Worm (Caenorhabditis elegans) whole organism, L4 larva: ENCODE results near the gene F17A2.13.
A peak's percentile ranks its signal among the peaks of the same experiment; 100 is the strongest.

Source experiments
- D1046.2 ChIP-seq: fragments of 200-800 bp; sonication (Bioruptor generic); IDR thresholded peaks from 2 replicates; pipeline ENCODE4 v1.3.6; 2022; ENCODE audit warnings: missing genetic modification characterization, missing compliant biosample characterization
- F10B5.3 ChIP-seq: sonication (generic microtip); optimal IDR thresholded peaks from 2 replicates; lab custom pipeline; 2016; ENCODE audit warnings: mild to moderate bottlenecking, missing genetic modification characterization, missing compliant biosample characterization
- F44E2.7 ChIP-seq: fragments of 200-800 bp; sonication (Bioruptor generic); IDR thresholded peaks from 2 replicates; pipeline ENCODE4 v2.1.2; 2022; ENCODE audit warnings: missing genetic modification characterization, missing compliant biosample characterization
- F49E8.2 ChIP-seq: sonication (generic microtip); optimal IDR thresholded peaks from 2 replicates; lab custom pipeline; 2016; ENCODE audit warnings: missing compliant biosample characterization, mild to moderate bottlenecking, missing genetic modification characterization, borderline replicate concordance
- R02D3.7 ChIP-seq: fragments of 150-350 bp; sonication (generic microtip); optimal IDR thresholded peaks from 3 replicates; lab custom pipeline; 2014; ENCODE audit warnings: missing biosample characterization, missing genetic modification characterization
- Y105C5A.15 ChIP-seq: fragments of 200-800 bp; sonication (Bioruptor generic); IDR thresholded peaks from 2 replicates; pipeline ENCODE4 v1.3.6; 2022; ENCODE audit warnings: missing genetic modification characterization, missing compliant biosample characterization
- Y48G9A.11 ChIP-seq: fragments of 200-800 bp; sonication (Bioruptor generic); IDR thresholded peaks from 2 replicates; pipeline ENCODE4 v1.3.6; 2022; ENCODE audit warnings: missing genetic modification reagents, missing genetic modification characterization, missing compliant biosample characterization
- Y75B8A.6 ChIP-seq: fragments of 200-800 bp; sonication (Bioruptor generic); IDR thresholded peaks from 2 replicates; pipeline ENCODE4 v1.3.6; 2022; ENCODE audit warnings: missing genetic modification reagents, missing genetic modification characterization, missing compliant biosample characterization
- ZK337.2 ChIP-seq: fragments of 200-800 bp; sonication (Bioruptor generic); IDR thresholded peaks from 2 replicates; pipeline ENCODE4 v1.3.6; 2022; ENCODE audit warnings: missing genetic modification reagents, missing genetic modification characterization, missing compliant biosample characterization
- ZK546.5 ChIP-seq, 2 experiments: sonication (generic microtip); optimal IDR thresholded peaks; 2 replicates each; lab custom pipeline; 2017; ENCODE audit warnings: missing biosample characterization in 2 of 2, missing genetic modification characterization in 2 of 2
- aha-1 ChIP-seq: fragments of 150-350 bp; peaks from one replicate; lab custom pipeline; 2014; ENCODE audit warnings: missing biosample characterization, missing genetic modification characterization
- aly-2 ChIP-seq: sonication (generic microtip); optimal IDR thresholded peaks from 2 replicates; lab custom pipeline; 2018; ENCODE audit warnings: missing biosample characterization, missing genetic modification characterization
- arid-1 ChIP-seq: fragments of 200-800 bp; sonication (Bioruptor generic); conservative IDR thresholded peaks from 2 replicates; pipeline ENCODE4 v1.3.6; 2022; ENCODE audit warnings: missing genetic modification reagents, missing genetic modification characterization, missing compliant biosample characterization
- attf-4 ChIP-seq: sonication (generic microtip); optimal IDR thresholded peaks from 3 replicates; lab custom pipeline; 2017; ENCODE audit warnings: missing biosample characterization, missing genetic modification characterization
- ceh-20 ChIP-seq: fragments of 200-800 bp; sonication (Bioruptor generic); IDR thresholded peaks from 2 replicates; pipeline ENCODE4 v1.3.6; 2022; ENCODE audit warnings: missing genetic modification reagents, missing genetic modification characterization, missing compliant biosample characterization
- ceh-28 ChIP-seq: fragments of 150-350 bp; optimal IDR thresholded peaks from 2 replicates; lab custom pipeline; 2014; ENCODE audit warnings: missing biosample characterization, missing genetic modification reagents, missing genetic modification characterization
- ceh-44 ChIP-seq: fragments of 200-800 bp; sonication (Bioruptor generic); IDR thresholded peaks from 2 replicates; pipeline ENCODE4 v1.3.6; 2022; ENCODE audit warnings: missing genetic modification reagents, missing genetic modification characterization, missing compliant biosample characterization
- ceh-62 ChIP-seq: sonication (generic microtip); optimal IDR thresholded peaks from 2 replicates; lab custom pipeline; 2017; ENCODE audit warnings: missing biosample characterization, missing genetic modification characterization
- ctbp-1 ChIP-seq: fragments of 200-800 bp; sonication (Bioruptor generic); IDR thresholded peaks from 2 replicates; pipeline ENCODE4 v1.3.6; 2022; ENCODE audit warnings: missing genetic modification reagents, missing genetic modification characterization, missing compliant biosample characterization
- daf-19 ChIP-seq: fragments of 200-800 bp; sonication (Bioruptor generic); conservative IDR thresholded peaks from 2 replicates; pipeline ENCODE4 v1.3.6; 2022; ENCODE audit warnings: missing genetic modification characterization, missing compliant biosample characterization
- dmd-6 ChIP-seq: fragments of 200-800 bp; sonication (Bioruptor generic); IDR thresholded peaks from 2 replicates; pipeline ENCODE4 v1.3.6; 2022; ENCODE audit warnings: missing genetic modification reagents, missing genetic modification characterization, missing compliant biosample characterization
- dmd-8 ChIP-seq: fragments of 200-800 bp; sonication (Bioruptor generic); IDR thresholded peaks from 2 replicates; pipeline ENCODE4 v1.3.6; 2022; ENCODE audit warnings: missing genetic modification characterization, missing compliant biosample characterization
- gei-8 ChIP-seq: fragments of 200-800 bp; sonication (Bioruptor generic); optimal IDR thresholded peaks from 2 replicates; lab custom pipeline; 2018; ENCODE audit warnings: mild to moderate bottlenecking, missing genetic modification characterization, missing compliant biosample characterization
- hif-1 ChIP-seq, 2 experiments: sonication (generic microtip); optimal IDR thresholded peaks; 2 replicates each; lab custom pipeline; 2016 to 2017; ENCODE audit warnings: missing compliant biosample characterization in 2 of 2, missing genetic modification characterization in 2 of 2, missing genetic modification reagents in 2 of 2, missing genotype in 2 of 2, mild to moderate bottlenecking in 1 of 2
- hlh-11 ChIP-seq: fragments of 200-800 bp; sonication (Bioruptor generic); optimal IDR thresholded peaks from 2 replicates; lab custom pipeline; 2018; ENCODE audit warnings: mild to moderate bottlenecking, missing genetic modification characterization, missing compliant biosample characterization
- hlh-30 ChIP-seq: sonication (generic microtip); optimal IDR thresholded peaks from 2 replicates; lab custom pipeline; 2017; ENCODE audit warnings: antibody characterized with exemption, mild to moderate bottlenecking, missing genetic modification characterization, missing compliant biosample characterization; ENCODE audit not compliant: insufficient read depth
- lin-29 ChIP-seq: fragments of 200-800 bp; sonication (Bioruptor generic); IDR thresholded peaks from 2 replicates; pipeline ENCODE4 v1.3.6; 2022; ENCODE audit warnings: missing genetic modification reagents, missing genetic modification characterization, missing compliant biosample characterization
- madf-5 ChIP-seq, 2 experiments: fragments of 200-800 bp; sonication (Bioruptor generic); IDR thresholded peaks; 2 replicates each; pipeline ENCODE4 v1.3.6; 2022; ENCODE audit warnings: missing compliant biosample characterization in 2 of 2, missing genetic modification characterization in 2 of 2
- mdl-1 ChIP-seq, 2 experiments: fragments of 150-350 bp in 1 of 2; sonication (generic microtip) in 1 of 2; optimal IDR thresholded peaks; 2 replicates each; lab custom pipeline; 2014 to 2017; ENCODE audit warnings: missing biosample characterization in 2 of 2, missing genetic modification characterization in 2 of 2
- mdt-29 ChIP-seq: fragments of 200-800 bp; sonication (Bioruptor generic); IDR thresholded peaks from 2 replicates; pipeline ENCODE4 v1.3.6; 2022; ENCODE audit warnings: missing genetic modification reagents, missing genetic modification characterization, missing compliant biosample characterization
- mep-1 ChIP-seq: fragments of 150-350 bp; sonication (generic microtip); optimal IDR thresholded peaks from 3 replicates; lab custom pipeline; 2014; ENCODE audit warnings: missing biosample characterization, missing genetic modification characterization
- mxl-2 ChIP-seq: fragments of 200-800 bp; sonication (Bioruptor generic); conservative IDR thresholded peaks from 2 replicates; pipeline ENCODE4 v1.3.6; 2022; ENCODE audit warnings: missing genetic modification reagents, missing genetic modification characterization, missing compliant biosample characterization
- mxl-3 ChIP-seq: fragments of 200-800 bp; sonication (Bioruptor generic); optimal IDR thresholded peaks from 2 replicates; lab custom pipeline; 2018; ENCODE audit warnings: mild to moderate bottlenecking, missing genetic modification characterization, missing compliant biosample characterization
- nhr-10 ChIP-seq: fragments of 150-350 bp; optimal IDR thresholded peaks from 2 replicates; lab custom pipeline; 2014; ENCODE audit warnings: missing biosample characterization, missing genetic modification characterization
- nhr-102 ChIP-seq: sonication (generic microtip); optimal IDR thresholded peaks from 2 replicates; lab custom pipeline; 2016; ENCODE audit warnings: mild to moderate bottlenecking, missing genetic modification characterization, moderate library complexity, missing compliant biosample characterization
- nhr-111 ChIP-seq: fragments of 200-800 bp; sonication (Bioruptor generic); optimal IDR thresholded peaks from 2 replicates; lab custom pipeline; 2018; ENCODE audit warnings: mild to moderate bottlenecking, missing genetic modification characterization, missing compliant biosample characterization
- nhr-28 ChIP-seq: fragments of 150-350 bp; optimal IDR thresholded peaks from 2 replicates; lab custom pipeline; 2014; ENCODE audit warnings: missing biosample characterization, missing genetic modification characterization
- nhr-42 ChIP-seq: fragments of 200-800 bp; sonication (Bioruptor generic); IDR thresholded peaks from 2 replicates; pipeline ENCODE4 v1.3.6; 2022; ENCODE audit warnings: missing genetic modification characterization, missing compliant biosample characterization
- nhr-6 ChIP-seq: fragments of 150-350 bp; optimal IDR thresholded peaks from 2 replicates; lab custom pipeline; 2014; ENCODE audit warnings: missing biosample characterization, missing genetic modification characterization
- nhr-76 ChIP-seq: fragments of 150-350 bp; optimal IDR thresholded peaks from 2 replicates; lab custom pipeline; 2014; ENCODE audit warnings: missing biosample characterization, missing genetic modification characterization
- nhr-77 ChIP-seq: fragments of 150-350 bp; optimal IDR thresholded peaks from 2 replicates; lab custom pipeline; 2014; ENCODE audit warnings: missing biosample characterization, missing genetic modification characterization
- php-3 ChIP-seq: fragments of 200-800 bp; sonication (Bioruptor generic); IDR thresholded peaks from 2 replicates; pipeline ENCODE4 v1.3.6; 2022; ENCODE audit warnings: missing genetic modification reagents, missing genetic modification characterization, missing compliant biosample characterization
- pqm-1 ChIP-seq: sonication (generic microtip); optimal IDR thresholded peaks from 2 replicates; lab custom pipeline; 2017; ENCODE audit warnings: missing biosample characterization, missing genetic modification characterization
- sdz-12 ChIP-seq: fragments of 200-800 bp; sonication (Bioruptor generic); optimal IDR thresholded peaks from 2 replicates; lab custom pipeline; 2018; ENCODE audit warnings: mild to moderate bottlenecking, missing genetic modification characterization, missing compliant biosample characterization
- set-16 ChIP-seq: fragments of 200-800 bp; sonication (Bioruptor generic); IDR thresholded peaks from 2 replicates; pipeline ENCODE4 v1.3.6; 2022; ENCODE audit warnings: missing genetic modification reagents, missing genetic modification characterization, missing compliant biosample characterization
- snpc-4 ChIP-seq: fragments of 150-350 bp; optimal IDR thresholded peaks from 2 replicates; lab custom pipeline; 2014; ENCODE audit warnings: missing biosample characterization, missing genetic modification characterization
- unc-39 ChIP-seq: sonication (generic microtip); optimal IDR thresholded peaks from 2 replicates; lab custom pipeline; 2017; ENCODE audit warnings: missing biosample characterization, missing genetic modification characterization
- vab-7 ChIP-seq: fragments of 200-800 bp; sonication (Bioruptor generic); IDR thresholded peaks from 2 replicates; pipeline ENCODE4 v1.3.6; 2022; ENCODE audit warnings: missing genetic modification reagents, missing genetic modification characterization, missing compliant biosample characterization
- zfp-3 ChIP-seq: fragments of 200-800 bp; sonication (Bioruptor generic); conservative IDR thresholded peaks from 2 replicates; pipeline ENCODE4 v1.3.6; 2022; ENCODE audit warnings: missing genetic modification reagents, missing genetic modification characterization, missing compliant biosample characterization
- zip-11 ChIP-seq: fragments of 200-800 bp; sonication (Bioruptor generic); IDR thresholded peaks from 2 replicates; pipeline ENCODE4 v1.3.6; 2022; ENCODE audit warnings: missing genetic modification characterization, missing compliant biosample characterization
- ztf-7 ChIP-seq: fragments of 150-350 bp; optimal IDR thresholded peaks from 2 replicates; lab custom pipeline; 2014; ENCODE audit warnings: missing biosample characterization, missing genetic modification characterization

F17A2.13 gene

DNA sequence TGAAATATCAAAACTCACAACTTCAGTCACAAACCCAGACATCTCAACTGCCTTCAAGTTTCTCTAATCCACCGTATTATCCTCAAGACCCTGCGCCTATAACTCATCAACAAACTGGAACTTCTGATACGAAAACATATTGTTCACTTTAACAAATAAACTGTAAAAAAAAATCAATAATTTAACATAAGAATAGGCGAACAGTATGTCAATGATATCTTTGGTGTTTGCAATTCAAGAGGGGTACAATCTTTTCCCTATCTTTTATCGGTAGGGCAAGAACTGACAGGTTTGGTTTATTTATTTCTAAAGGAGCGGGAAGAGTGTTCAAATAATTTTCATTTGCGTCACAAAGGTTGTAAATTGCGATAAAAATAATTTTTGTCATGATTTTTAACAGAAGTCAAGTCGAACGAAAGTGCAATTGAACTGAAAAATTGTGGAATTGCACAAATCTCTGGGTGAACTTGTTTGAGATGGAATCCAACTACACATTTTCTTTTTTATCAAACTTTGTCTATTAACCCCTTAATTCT is 41.6 kb downstream of the F17A2.13 start (continued):
- TF ChIP-seq hlh-30 (tag; lab: Kevin White, UChicago) (peak; percentile 93), F49E8.2 (tag; lab: Kevin White, UChicago) (peak; percentile 39), ceh-62 (peak; percentile 40), set-16 (GFP tag; lab: Robert Waterston, UW) (no peak), nhr-6 (peak; percentile 97), aly-2 (tag; lab: Kevin White, UChicago) (no peak), F10B5.3 (peak; percentile 95), dmd-6 (GFP tag; lab: Robert Waterston, UW) (peak; percentile 97), vab-7 (peak; percentile 84; the same call in 1 of the 2 replicates), F44E2.7 (GFP tag; lab: Robert Waterston, UW) (no peak), mxl-3 (GFP tag; lab: Kevin White, UChicago) (peak; percentile 89), Y105C5A.15 (GFP tag; lab: Robert Waterston, UW) (peak; percentile 70; the same call in 1 of the 2 replicates), daf-19 (GFP tag; lab: Robert Waterston, UW) (peak; percentile 67), Y75B8A.6 (GFP tag; lab: Robert Waterston, UW) (no peak), snpc-4 (tag; lab: Kevin White, UChicago) (peak; percentile 50), mep-1 (peak; percentile 100), ztf-7 (tag; lab: Kevin White, UChicago) (peak; percentile 95), nhr-10 (tag; lab: Kevin White, UChicago) (peak; percentile 98), nhr-111 (no peak), dmd-8 (0 out of 2 replicates have a peak, but pooled peaks have one; percentile 5), ceh-20 (peak; percentile 97), gei-8 (GFP tag; lab: Kevin White, UChicago) (peak; percentile 75), nhr-28 (tag; lab: Kevin White, UChicago) (peak; percentile 91), ZK337.2 (GFP tag; lab: Robert Waterston, UW) (peak; percentile 83; the same call in 1 of the 2 replicates), nhr-77 (peak; percentile 100), attf-4 (peak; percentile 50), Y48G9A.11 (GFP tag; lab: Robert Waterston, UW) (no peak), R02D3.7 (tag; lab: Kevin White, UChicago) (peak; percentile 32), mdl-1 (tag; optimal IDR thresholded peaks at IDR 0.05; lab: Kevin White, UChicago) (peak; percentile 87 to 89), sdz-12 (GFP tag; lab: Kevin White, UChicago) (no peak), pqm-1 (tag; lab: Kevin White, UChicago) (peak; percentile 65), hif-1 (tag; optimal IDR thresholded peaks at IDR 0.05; lab: Kevin White, UChicago) (peak; percentile 71 to 85), arid-1 (GFP tag; lab: Robert Waterston, UW) (peak; percentile 76), hlh-11 (tag; lab: Kevin White, UChicago) (peak; percentile 96), ctbp-1 (GFP tag; lab: Robert Waterston, UW) (peak; percentile 98), mxl-2 (peak; percentile 83), unc-39 (tag; lab: Kevin White, UChicago) (peak; percentile 38), nhr-42 (GFP tag; lab: Robert Waterston, UW) (peak; percentile 97), ZK546.5 (tag; optimal IDR thresholded peaks at IDR 0.05; lab: Kevin White, UChicago) (peak; percentile 29 to 68), ceh-44 (GFP tag; lab: Robert Waterston, UW) (0 out of 2 replicates have a peak, but pooled peaks have one; percentile 32), zfp-3 (GFP tag; lab: Robert Waterston, UW) (peak; percentile 95), mdt-29 (peak; percentile 92), lin-29 (GFP tag; lab: Robert Waterston, UW) (peak; percentile 94), aha-1 (tag; lab: Kevin White, UChicago) (peak; percentile 99), nhr-76 (tag; lab: Kevin White, UChicago) (peak; percentile 87), D1046.2 (GFP tag; lab: Robert Waterston, UW) (peak; percentile 87; the same call in 1 of the 2 replicates), php-3 (GFP tag; lab: Robert Waterston, UW) (peak; percentile 93; the same call in 1 of the 2 replicates), ceh-28 (peak; percentile 98), nhr-102 (tag; lab: Kevin White, UChicago) (peak; percentile 99), zip-11 (no peak), madf-5 (GFP tag; IDR thresholded peaks at IDR 0.05; lab: Robert Waterston, UW) (peak in 1 of 2 experiments; percentile 85; a peak in 1 of 4 replicates)
